Worm (Caenorhabditis elegans) whole organism, L3 larva: ENCODE data around the gene sra-29.

Experiments
- ama-1 ChIP-seq: fragments of 150-350 bp; optimal IDR thresholded peaks from 2 replicates; lab custom pipeline; 2018
- elt-1 ChIP-seq: fragments of 150-350 bp; optimal IDR thresholded peaks from 2 replicates; lab custom pipeline; 2014; ENCODE audit warnings: missing biosample characterization, missing genetic modification characterization
- lin-39 ChIP-seq: fragments of 150-350 bp; optimal IDR thresholded peaks from 2 replicates; lab custom pipeline; 2018; ENCODE audit warnings: missing biosample characterization, missing genetic modification reagents, missing genetic modification characterization
- nhr-12 ChIP-seq: fragments of 150-350 bp; optimal IDR thresholded peaks from 2 replicates; lab custom pipeline; 2014; ENCODE audit warnings: missing biosample characterization, missing genetic modification characterization
- skn-1 ChIP-seq: fragments of 150-350 bp; optimal IDR thresholded peaks from 2 replicates; lab custom pipeline; 2014; ENCODE audit warnings: missing biosample characterization, missing genetic modification characterization
- unc-39 ChIP-seq: sonication (generic microtip); optimal IDR thresholded peaks from 4 replicates; lab custom pipeline; 2017; ENCODE audit warnings: missing biosample characterization, missing genetic modification characterization
- unc-62 ChIP-seq: fragments of 150-350 bp; sonication (generic microtip); optimal IDR thresholded peaks from 4 replicates; lab custom pipeline; 2014; ENCODE audit warnings: missing biosample characterization, missing genetic modification reagents, missing genetic modification characterization
- ztf-11 ChIP-seq: fragments of 150-350 bp; optimal IDR thresholded peaks from 2 replicates; lab custom pipeline; 2014; ENCODE audit warnings: missing biosample characterization, missing genetic modification characterization
- ztf-4 ChIP-seq: fragments of 150-350 bp; optimal IDR thresholded peaks from 2 replicates; lab custom pipeline; 2014; ENCODE audit warnings: missing biosample characterization, missing genetic modification characterization

ce11 chrII:6625302-6625701, 49.8 kb upstream of the sra-29 start, which contains the start of gene F54H5.14:
- no peak for TF ChIP-seq ztf-4
- TF ChIP-seq skn-1 (tag; lab: Kevin White, UChicago) = no peak
- TF ChIP-seq ztf-11 = no peak
- TF ChIP-seq unc-62 = no peak
- no peak for TF ChIP-seq ama-1 (lab: Kevin White, UChicago)
- TF ChIP-seq nhr-12 = no peak
- TF ChIP-seq unc-39 = no peak
- no peak for TF ChIP-seq lin-39 (tag; lab: Kevin White, UChicago)
- TF ChIP-seq elt-1 = no peak
